Fruit fly (Drosophila melanogaster) Kc167 (cell line): ENCODE data around the gene Oseg1.

Experiments
- Myc ChIP-seq: fragments of >200 bp; optimal IDR thresholded peaks from 2 replicates; lab custom pipeline; 2017; ENCODE audit warnings: missing external identifiers
- Sin3A ChIP-seq: fragments of >200 bp; optimal IDR thresholded peaks from 2 replicates; lab custom pipeline; 2018; ENCODE audit warnings: missing external identifiers
- h ChIP-seq: fragments of >200 bp; optimal IDR thresholded peaks from 3 replicates; lab custom pipeline; 2018; ENCODE audit warnings: missing external identifiers
- insv ChIP-seq: fragments of >200 bp; optimal IDR thresholded peaks from 3 replicates; lab custom pipeline; 2018; ENCODE audit warnings: missing external identifiers
- psq ChIP-seq: fragments of >200 bp; optimal IDR thresholded peaks from 2 replicates; lab custom pipeline; 2017; ENCODE audit warnings: missing external identifiers
- ttk ChIP-seq: sonication (Bioruptor generic); optimal IDR thresholded peaks from 2 replicates; lab custom pipeline; 2017; ENCODE audit warnings: missing external identifiers

The Oseg1 gene

dm6 chr3L:8452986-8453385 lies 40.4 kb upstream of the Oseg1 start:
- TF ChIP-seq h (lab: Kevin White, UChicago), result no peak
- no peak for TF ChIP-seq Myc
- no peak for TF ChIP-seq ttk (lab: Kevin White, UChicago)
- TF ChIP-seq insv (lab: Kevin White, UChicago), result no peak
- no peak for TF ChIP-seq psq
- TF ChIP-seq Sin3A, result no peak

- TF ChIP-seq insv (lab: Kevin White, UChicago) (no peak), h (lab: Kevin White, UChicago) (no peak), Sin3A (no peak), psq (no peak), ttk (lab: Kevin White, UChicago) (no peak), Myc (no peak)
Observed at dm6 chr3L:8451966-8452620, 39.5 kb upstream of the Oseg1 start.

- TF ChIP-seq h (lab: Kevin White, UChicago) (no peak), psq (no peak), Sin3A (no peak), insv (lab: Kevin White, UChicago) (no peak), Myc (no peak), ttk (lab: Kevin White, UChicago) (no peak)
Observed at dm6 chr3L:8450747-8451146, 38.1 kb upstream of the Oseg1 start.

dm6 chr3L:8449800-8450690 lies 37.4 kb upstream of the Oseg1 start, which contains the start of gene Gug:
TSS of gene Gug (plus strand) at chr3L:8449922.
- TF ChIP-seq Sin3A (no peak), insv (lab: Kevin White, UChicago) (no peak), ttk (lab: Kevin White, UChicago) (no peak), h (lab: Kevin White, UChicago) (no peak), Myc (no peak), psq (no peak)

- no peak for TF ChIP-seq Sin3A
- TF ChIP-seq insv (lab: Kevin White, UChicago), result no peak
- no peak for TF ChIP-seq Myc
- TF ChIP-seq psq, result no peak
- no peak for TF ChIP-seq ttk (lab: Kevin White, UChicago)
Observed at dm6 chr3L:8449202-8449799, 36.7 kb upstream of the Oseg1 start, which contains the start of gene CG6983. TSS of gene CG6983 (minus strand) at chr3L:8449377.

dm6 chr3L:8448517-8448889 lies 35.9 kb upstream of the Oseg1 start:
- TF ChIP-seq psq, result no peak
- no peak for TF ChIP-seq Sin3A
- no peak for TF ChIP-seq h (lab: Kevin White, UChicago)
- no peak for TF ChIP-seq Myc
- TF ChIP-seq insv (lab: Kevin White, UChicago), result no peak
- no peak for TF ChIP-seq ttk (lab: Kevin White, UChicago)

dm6 chr3L:8447795-8448516 lies 35.3 kb upstream of the Oseg1 start:
- no peak for TF ChIP-seq psq
- no peak for TF ChIP-seq Sin3A
- TF ChIP-seq ttk (lab: Kevin White, UChicago), result no peak
- no peak for TF ChIP-seq Myc
- TF ChIP-seq h (lab: Kevin White, UChicago), result no peak
- TF ChIP-seq insv (lab: Kevin White, UChicago), result no peak

- TF ChIP-seq Sin3A (no peak), Myc (no peak), insv (lab: Kevin White, UChicago) (no peak), h (lab: Kevin White, UChicago) (no peak)
Observed at dm6 chr3L:8446050-8446781, 33.6 kb upstream of the Oseg1 start.

- no peak for TF ChIP-seq Sin3A
- TF ChIP-seq Myc, result no peak
- TF ChIP-seq insv (lab: Kevin White, UChicago), result no peak
- TF ChIP-seq psq, result no peak
- no peak for TF ChIP-seq ttk (lab: Kevin White, UChicago)
- TF ChIP-seq h (lab: Kevin White, UChicago), result no peak
Observed at dm6 chr3L:8445027-8445426, 32.4 kb upstream of the Oseg1 start.

dm6 chr3L:8441745-8442575 lies 29.3 kb upstream of the Oseg1 start, which contains the start of gene Unr:
TSS of gene Unr (minus strand) at chr3L:8442381.
- TF ChIP-seq psq, result no peak
- TF ChIP-seq Sin3A, result no peak
- TF ChIP-seq insv (lab: Kevin White, UChicago), result no peak
- TF ChIP-seq Myc, result no peak
- TF ChIP-seq ttk (lab: Kevin White, UChicago), result no peak
- no peak for TF ChIP-seq h (lab: Kevin White, UChicago)
